Worm (Caenorhabditis elegans) whole organism, late embryonic: ENCODE measurements around the gene ipla-6.

Source experiments
- C38D4.7 ChIP-seq: fragments of 200-800 bp; sonication (Bioruptor generic); optimal IDR thresholded peaks from 2 replicates; lab custom pipeline; 2018; ENCODE audit warnings: mild to moderate bottlenecking, missing genetic modification characterization, moderate library complexity, missing compliant biosample characterization
- F13H6.1 ChIP-seq: sonication (generic microtip); optimal IDR thresholded peaks from 2 replicates; lab custom pipeline; 2016; ENCODE audit warnings: missing genetic modification characterization, missing compliant biosample characterization
- ahr-1 ChIP-seq: sonication (generic microtip); optimal IDR thresholded peaks from 2 replicates; lab custom pipeline; 2016; ENCODE audit warnings: missing genetic modification characterization, missing compliant biosample characterization
- ceh-18 ChIP-seq: sonication (generic microtip); optimal IDR thresholded peaks from 2 replicates; lab custom pipeline; 2016; ENCODE audit warnings: missing genetic modification characterization, missing compliant biosample characterization
- ceh-19 ChIP-seq: fragments of 200-800 bp; sonication (Bioruptor generic); optimal IDR thresholded peaks from 2 replicates; lab custom pipeline; 2018; ENCODE audit warnings: mild to moderate bottlenecking, missing genetic modification characterization, missing compliant biosample characterization
- ceh-2 ChIP-seq: sonication (generic microtip); optimal IDR thresholded peaks from 2 replicates; lab custom pipeline; 2016; ENCODE audit warnings: missing genotype, missing genetic modification characterization, missing compliant biosample characterization
- ceh-24 ChIP-seq: sonication (generic microtip); optimal IDR thresholded peaks from 2 replicates; lab custom pipeline; 2016; ENCODE audit warnings: mild to moderate bottlenecking, missing genetic modification characterization, missing compliant biosample characterization
- ceh-30 ChIP-seq: fragments of 150-350 bp; optimal IDR thresholded peaks from 2 replicates; lab custom pipeline; 2014; ENCODE audit warnings: missing biosample characterization, missing genetic modification characterization
- ceh-31 ChIP-seq: sonication (generic microtip); optimal IDR thresholded peaks from 2 replicates; lab custom pipeline; 2016; ENCODE audit warnings: missing genetic modification characterization, missing compliant biosample characterization
- ceh-34 ChIP-seq: sonication (generic microtip); optimal IDR thresholded peaks from 2 replicates; lab custom pipeline; 2016; ENCODE audit warnings: mild to moderate bottlenecking, missing genetic modification characterization, missing compliant biosample characterization
- ceh-48 ChIP-seq: sonication (generic microtip); optimal IDR thresholded peaks from 2 replicates; lab custom pipeline; 2016; ENCODE audit warnings: missing genetic modification characterization, inconsistent platforms, missing compliant biosample characterization
- ceh-6 ChIP-seq: fragments of 200-800 bp; sonication (Bioruptor generic); optimal IDR thresholded peaks from 2 replicates; lab custom pipeline; 2018; ENCODE audit warnings: mild to moderate bottlenecking, missing genetic modification characterization, missing compliant biosample characterization
- ceh-9 ChIP-seq: sonication (generic microtip); optimal IDR thresholded peaks from 2 replicates; lab custom pipeline; 2016; ENCODE audit warnings: mild to moderate bottlenecking, missing genetic modification characterization, inconsistent platforms, missing compliant biosample characterization
- dmd-4 ChIP-seq: sonication (generic microtip); optimal IDR thresholded peaks from 2 replicates; lab custom pipeline; 2016; ENCODE audit warnings: borderline replicate concordance, missing genetic modification characterization, missing compliant biosample characterization
- dve-1 ChIP-seq: sonication (generic microtip); optimal IDR thresholded peaks from 2 replicates; lab custom pipeline; 2017; ENCODE audit warnings: antibody characterized with exemption, mild to moderate bottlenecking, missing genetic modification characterization, missing compliant biosample characterization
- eyg-1 ChIP-seq: sonication (generic microtip); optimal IDR thresholded peaks from 2 replicates; lab custom pipeline; 2016; ENCODE audit warnings: missing genotype, missing genetic modification characterization, missing compliant biosample characterization
- fax-1 ChIP-seq: sonication (generic microtip); optimal IDR thresholded peaks from 2 replicates; lab custom pipeline; 2016; ENCODE audit warnings: missing genotype, missing genetic modification characterization, missing compliant biosample characterization
- gmeb-2 ChIP-seq: sonication (generic microtip); optimal IDR thresholded peaks from 2 replicates; lab custom pipeline; 2016; ENCODE audit warnings: missing genetic modification characterization, inconsistent platforms, missing compliant biosample characterization
- hlh-13 ChIP-seq: fragments of 200-800 bp; sonication (Bioruptor generic); optimal IDR thresholded peaks from 2 replicates; lab custom pipeline; 2018; ENCODE audit warnings: mild to moderate bottlenecking, missing genetic modification characterization, missing compliant biosample characterization
- hlh-15 ChIP-seq: sonication (generic microtip); optimal IDR thresholded peaks from 2 replicates; lab custom pipeline; 2016; ENCODE audit warnings: missing genetic modification characterization, missing compliant biosample characterization
- hlh-30 ChIP-seq: sonication (generic microtip); optimal IDR thresholded peaks from 2 replicates; lab custom pipeline; 2017; ENCODE audit warnings: antibody characterized with exemption, missing genetic modification characterization, missing compliant biosample characterization; ENCODE audit not compliant: insufficient read depth
- hlh-8 ChIP-seq: sonication (generic microtip); optimal IDR thresholded peaks from 2 replicates; lab custom pipeline; 2016; ENCODE audit warnings: missing genotype, missing genetic modification characterization, missing compliant biosample characterization
- lin-11 ChIP-seq: fragments of 200-800 bp; sonication (Bioruptor generic); optimal IDR thresholded peaks from 2 replicates; lab custom pipeline; 2018; ENCODE audit warnings: mild to moderate bottlenecking, missing genetic modification characterization, missing compliant biosample characterization
- mec-3 ChIP-seq: sonication (generic microtip); optimal IDR thresholded peaks from 2 replicates; lab custom pipeline; 2016; ENCODE audit warnings: borderline replicate concordance, missing genetic modification characterization, missing compliant biosample characterization
- nfya-1 ChIP-seq: sonication (generic microtip); optimal IDR thresholded peaks from 2 replicates; lab custom pipeline; 2017; ENCODE audit warnings: missing genetic modification characterization, mild to moderate bottlenecking, missing compliant biosample characterization, antibody characterized with exemption, moderate library complexity
- odd-2 ChIP-seq: sonication (generic microtip); optimal IDR thresholded peaks from 2 replicates; lab custom pipeline; 2017; ENCODE audit warnings: antibody characterized with exemption, mild to moderate bottlenecking, missing genetic modification characterization, missing compliant biosample characterization
- pat-9 ChIP-seq: fragments of 200-800 bp; sonication (Bioruptor generic); optimal IDR thresholded peaks from 2 replicates; lab custom pipeline; 2018; ENCODE audit warnings: mild to moderate bottlenecking, missing genetic modification characterization, moderate library complexity, missing compliant biosample characterization
- pha-2 ChIP-seq: sonication (generic microtip); optimal IDR thresholded peaks from 2 replicates; lab custom pipeline; 2017; ENCODE audit warnings: mild to moderate bottlenecking, missing genetic modification characterization, missing compliant biosample characterization
- ref-2 ChIP-seq: sonication (generic microtip); optimal IDR thresholded peaks from 2 replicates; lab custom pipeline; 2016; ENCODE audit warnings: missing genetic modification characterization, missing compliant biosample characterization
- rnt-1 ChIP-seq: sonication (generic microtip); optimal IDR thresholded peaks from 2 replicates; lab custom pipeline; 2016; ENCODE audit warnings: missing genetic modification characterization, missing compliant biosample characterization
- sdc-2 ChIP-seq: sonication (generic microtip); optimal IDR thresholded peaks from 2 replicates; lab custom pipeline; 2016; ENCODE audit warnings: missing genotype, missing genetic modification characterization, missing compliant biosample characterization
- sox-4 ChIP-seq: sonication (generic microtip); optimal IDR thresholded peaks from 2 replicates; lab custom pipeline; 2017; ENCODE audit warnings: mild to moderate bottlenecking, missing genetic modification characterization, inconsistent platforms, missing compliant biosample characterization
- tbx-2 ChIP-seq: sonication (generic microtip); optimal IDR thresholded peaks from 2 replicates; lab custom pipeline; 2016; ENCODE audit warnings: missing genetic modification characterization, missing compliant biosample characterization
- ttx-3 ChIP-seq: sonication (generic microtip); optimal IDR thresholded peaks from 2 replicates; lab custom pipeline; 2016; ENCODE audit warnings: missing genetic modification reagents, missing genetic modification characterization, missing compliant biosample characterization
- unc-42 ChIP-seq: sonication (generic microtip); optimal IDR thresholded peaks from 2 replicates; lab custom pipeline; 2016; ENCODE audit warnings: missing genotype, missing genetic modification characterization, missing compliant biosample characterization
- unc-55 ChIP-seq: sonication (generic microtip); optimal IDR thresholded peaks from 2 replicates; lab custom pipeline; 2017; ENCODE audit warnings: missing biosample characterization, missing genetic modification reagents, missing genetic modification characterization
- unc-86 ChIP-seq: sonication (generic microtip); optimal IDR thresholded peaks from 2 replicates; lab custom pipeline; 2016; ENCODE audit warnings: missing genetic modification characterization, missing compliant biosample characterization
- ztf-16 ChIP-seq: sonication (generic microtip); optimal IDR thresholded peaks from 2 replicates; lab custom pipeline; 2017; ENCODE audit warnings: missing genetic modification characterization, missing compliant biosample characterization

The ipla-6 gene

DNA sequence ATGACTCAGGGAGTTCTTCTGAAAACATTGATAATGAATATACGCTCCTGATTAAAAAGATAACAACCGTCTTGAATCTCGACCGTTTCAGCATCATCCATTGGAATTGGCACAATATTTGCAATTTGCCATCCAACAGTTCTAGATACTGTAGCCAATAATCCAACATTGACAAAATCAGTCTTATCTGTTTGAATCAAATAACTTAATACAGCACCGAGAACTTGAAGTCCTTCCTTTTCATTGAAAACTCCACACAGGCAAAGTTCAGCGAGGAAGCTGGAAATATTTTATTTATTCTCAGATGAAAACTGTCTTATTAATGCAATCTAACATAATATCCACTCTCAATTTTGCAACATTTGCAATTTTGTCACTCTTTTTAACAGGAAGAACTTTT lies 34.8 kb downstream of the ipla-6 start:
- TF ChIP-seq unc-42 (tag; lab: Kevin White, UChicago): no peak
- TF ChIP-seq ceh-6: no peak
- TF ChIP-seq ceh-24 (tag; lab: Kevin White, UChicago): no peak
- TF ChIP-seq ref-2 (tag; lab: Kevin White, UChicago): no peak
- no peak for TF ChIP-seq sox-4 (tag; lab: Kevin White, UChicago)
- no peak for TF ChIP-seq fax-1
- no peak for TF ChIP-seq ceh-30 (tag; lab: Kevin White, UChicago)
- no peak for TF ChIP-seq unc-86 (tag; lab: Kevin White, UChicago)

ce11 chrIV:6372993-6373392 lies 35.5 kb downstream of the ipla-6 start, which contains the start of gene smg-3:
Gene smg-3, minus strand, starts transcription at chrIV:6373093.
- TF ChIP-seq sox-4 (tag; lab: Kevin White, UChicago): no peak
- TF ChIP-seq ceh-9: no peak
- TF ChIP-seq unc-55 (GFP tag; lab: Kevin White, UChicago): no peak
- no peak for TF ChIP-seq C38D4.7
- no peak for TF ChIP-seq gmeb-2 (tag; lab: Kevin White, UChicago)

DNA sequence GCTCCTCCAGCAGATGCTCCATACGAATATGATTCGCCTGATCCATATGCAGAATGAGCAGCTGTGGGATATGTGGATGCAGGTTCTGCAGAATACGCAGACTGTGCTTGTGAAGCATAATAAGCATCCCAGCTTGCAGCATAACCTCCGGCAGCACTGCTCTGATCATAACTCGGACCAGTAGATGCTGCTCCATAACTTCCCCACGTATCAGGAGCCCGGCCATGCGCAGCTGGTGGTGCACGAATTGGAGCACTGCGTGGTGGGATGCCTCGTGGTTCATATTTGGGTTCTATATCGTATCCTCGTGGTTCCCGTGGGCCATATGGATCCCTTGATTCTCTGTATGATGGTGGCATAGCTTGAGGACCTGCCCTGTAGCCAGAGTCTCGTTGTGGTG lies 36.3 kb downstream of the ipla-6 start:
- TF ChIP-seq ahr-1 (tag; lab: Kevin White, UChicago) (no peak), mec-3 (tag; lab: Kevin White, UChicago) (no peak), dve-1 (tag; lab: Kevin White, UChicago) (no peak), gmeb-2 (tag; lab: Kevin White, UChicago) (no peak), sdc-2 (no peak), rnt-1 (tag; lab: Kevin White, UChicago) (no peak), ztf-16 (tag; lab: Kevin White, UChicago) (no peak), ceh-48 (tag; lab: Kevin White, UChicago) (no peak), pat-9 (tag; lab: Kevin White, UChicago) (no peak), hlh-30 (no peak), hlh-15 (tag; lab: Kevin White, UChicago) (no peak), eyg-1 (tag; lab: Kevin White, UChicago) (no peak), ref-2 (tag; lab: Kevin White, UChicago) (no peak), unc-55 (GFP tag; lab: Kevin White, UChicago) (no peak), unc-42 (tag; lab: Kevin White, UChicago) (no peak), odd-2 (no peak), ceh-34 (tag; lab: Kevin White, UChicago) (no peak)

ce11 chrIV:6376473-6377115 lies 39.1 kb downstream of the ipla-6 start, which contains the start of the genes hrpf-2 and bli-6:
Gene hrpf-2, minus strand, starts transcription at chrIV:6376523.
Gene bli-6, plus strand, starts transcription at chrIV:6377065.
- no peak for TF ChIP-seq ceh-19 (GFP tag; lab: Kevin White, UChicago)
- peak; percentile 8 for TF ChIP-seq ref-2 (tag; lab: Kevin White, UChicago)
- peak; percentile 44 for TF ChIP-seq nfya-1 (tag; lab: Kevin White, UChicago)
- no peak for TF ChIP-seq pha-2
- TF ChIP-seq ceh-18 (tag; lab: Kevin White, UChicago): peak; percentile 42
- peak; percentile 34 for TF ChIP-seq unc-42 (tag; lab: Kevin White, UChicago)

DNA sequence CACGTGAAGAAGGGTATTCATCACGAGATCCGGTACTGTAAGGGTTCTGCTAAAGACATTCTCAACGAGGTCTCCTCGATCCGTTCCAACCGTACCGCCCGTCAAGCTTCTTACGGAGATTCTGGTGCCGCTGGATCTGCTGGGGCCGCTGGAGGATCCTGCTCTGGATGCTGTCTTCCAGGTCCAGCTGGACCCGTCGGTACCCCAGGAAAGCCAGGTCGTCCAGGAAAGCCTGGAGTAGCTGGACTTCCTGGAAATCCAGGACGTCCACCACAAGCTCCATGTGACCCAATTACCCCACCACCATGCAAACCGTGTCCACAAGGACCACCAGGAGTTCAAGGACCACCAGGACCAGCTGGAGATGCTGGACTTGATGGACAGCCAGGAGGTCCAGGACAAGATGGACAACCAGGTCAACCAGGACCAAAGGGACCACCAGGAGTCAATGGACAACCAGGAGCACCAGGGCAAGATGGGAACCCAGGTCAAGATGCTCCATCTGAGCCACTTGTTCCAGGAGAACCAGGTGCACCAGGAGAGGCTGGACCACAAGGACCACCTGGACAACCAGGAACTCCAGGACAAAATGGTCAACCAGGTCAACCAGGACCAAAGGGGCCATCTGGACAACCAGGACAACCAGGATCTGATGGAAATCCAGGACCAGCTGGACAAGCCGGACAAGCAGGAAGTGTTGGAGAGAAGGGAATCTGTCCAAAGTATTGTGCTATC lies 40.0 kb downstream of the ipla-6 start:
- TF ChIP-seq hlh-13 (GFP tag; lab: Kevin White, UChicago) (no peak), ttx-3 (tag; lab: Kevin White, UChicago) (no peak), lin-11 (tag; lab: Kevin White, UChicago) (no peak), hlh-8 (tag; lab: Kevin White, UChicago) (no peak), ceh-31 (tag; lab: Kevin White, UChicago) (no peak), dmd-4 (no peak), F13H6.1 (tag; lab: Kevin White, UChicago) (no peak), hlh-30 (no peak), unc-86 (tag; lab: Kevin White, UChicago) (no peak), ceh-48 (tag; lab: Kevin White, UChicago) (no peak), ztf-16 (tag; lab: Kevin White, UChicago) (no peak), odd-2 (no peak), tbx-2 (no peak), ceh-2 (tag; lab: Kevin White, UChicago) (no peak)
